Worm (Caenorhabditis elegans) whole organism, L4/young adult: Measurements from ENCODE around the gene srt-48.

ENCODE experiments used
- W03F9.2 ChIP-seq: fragments of 150-350 bp; optimal IDR thresholded peaks from 2 replicates; lab custom pipeline; 2014; ENCODE audit warnings: missing biosample characterization, missing genetic modification characterization
- dao-5 ChIP-seq: sonication (generic microtip); optimal IDR thresholded peaks from 2 replicates; lab custom pipeline; 2016; ENCODE audit warnings: missing genotype, missing genetic modification characterization, moderate library complexity, missing compliant biosample characterization
- him-1 ChIP-seq: sonication (generic microtip); optimal IDR thresholded peaks from 2 replicates; lab custom pipeline; 2016; ENCODE audit warnings: missing genotype, missing genetic modification reagents, missing genetic modification characterization, missing compliant biosample characterization

Gene srt-48

DNA sequence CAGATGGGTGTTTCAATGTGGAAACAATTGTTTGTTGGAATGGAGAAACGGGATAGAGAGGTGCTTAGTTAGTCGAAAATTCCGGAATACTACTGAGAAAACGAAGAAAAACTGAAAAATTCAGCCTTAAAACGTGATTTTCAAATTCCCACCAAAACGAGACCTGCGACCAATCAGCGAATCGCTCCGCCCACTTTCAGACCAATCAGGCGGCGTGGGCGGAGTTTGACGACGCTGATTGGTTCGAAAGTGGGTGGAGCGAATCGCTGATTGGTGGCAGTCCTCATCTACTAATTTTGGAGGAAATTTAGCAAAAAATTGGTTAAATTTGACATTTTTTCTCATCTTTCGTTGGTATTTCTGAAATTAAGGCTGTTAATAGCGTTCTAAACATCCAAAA, 41.4 kb downstream of the srt-48 start:
- TF ChIP-seq dao-5 (tag; lab: Kevin White, UChicago) (no peak), W03F9.2 (no peak), him-1 (no peak)

DNA sequence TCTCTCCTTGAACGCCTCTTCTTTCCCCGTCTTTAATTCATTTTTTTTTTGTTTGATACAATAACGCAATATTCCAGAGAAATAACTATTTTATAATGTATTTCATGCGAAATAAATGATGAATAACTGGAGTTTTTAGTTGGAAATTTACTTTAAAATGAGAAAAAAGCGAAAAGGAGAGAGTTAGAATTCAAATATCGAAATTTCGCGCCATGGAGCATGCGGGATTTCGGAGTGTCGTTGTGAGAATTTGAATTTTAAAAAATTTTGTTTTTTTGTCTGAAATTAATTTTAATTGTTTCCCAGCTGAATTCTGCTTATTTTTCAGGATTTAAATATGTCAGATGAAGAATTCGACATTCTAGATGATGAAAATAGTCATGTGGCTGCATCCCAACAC, 43.3 kb downstream of the srt-48 start, which contains the start of gene fcd-2:
fcd-2 (plus strand) TSS at position 327 of the 400 bp plus-strand sequence.
- peak; percentile 53 for TF ChIP-seq W03F9.2
- TF ChIP-seq him-1: peak; percentile 66
- TF ChIP-seq dao-5 (tag; lab: Kevin White, UChicago): no peak

DNA sequence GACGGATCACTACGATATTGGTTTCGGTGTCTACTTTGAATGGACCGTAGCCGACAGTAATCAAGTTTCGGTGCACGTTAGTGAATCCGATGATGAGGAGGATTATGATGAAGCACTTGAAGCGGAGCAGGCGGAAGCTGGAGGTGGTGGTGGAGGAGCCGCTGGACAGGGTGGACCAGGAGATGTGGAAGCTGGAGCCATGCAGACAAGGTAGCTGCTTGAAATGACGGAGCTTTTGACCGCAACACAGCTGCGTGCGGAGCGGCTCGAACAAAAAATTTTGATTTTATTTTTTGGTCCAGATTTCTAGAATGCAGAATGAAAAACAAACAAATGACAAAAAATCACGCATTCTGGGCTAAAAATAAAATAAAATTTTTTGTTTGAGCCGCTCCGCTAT, 44.3 kb downstream of the srt-48 start:
- TF ChIP-seq W03F9.2 (no peak), dao-5 (tag; lab: Kevin White, UChicago) (no peak), him-1 (no peak)

DNA sequence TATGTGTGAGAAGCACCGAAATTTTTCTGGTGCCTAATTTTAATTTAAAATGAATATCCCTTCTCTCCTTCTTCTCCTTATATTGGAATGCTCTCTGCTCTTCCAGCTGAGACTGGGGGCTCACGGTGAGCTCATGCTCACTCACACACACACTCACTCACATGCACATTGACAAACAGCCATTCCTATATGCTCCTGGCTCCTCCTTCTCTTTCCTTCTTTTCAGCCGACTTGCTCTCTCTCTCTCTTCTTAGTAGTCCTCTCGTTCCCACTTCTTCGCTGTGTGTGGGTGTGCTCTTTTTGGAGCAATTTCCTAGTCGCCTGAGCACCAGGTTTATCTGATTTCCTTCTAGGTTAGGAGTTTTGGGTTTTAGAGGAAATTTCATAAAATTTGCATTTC, 47.8 kb downstream of the srt-48 start:
- no peak for TF ChIP-seq dao-5 (tag; lab: Kevin White, UChicago)
- TF ChIP-seq him-1: peak; percentile 10

DNA sequence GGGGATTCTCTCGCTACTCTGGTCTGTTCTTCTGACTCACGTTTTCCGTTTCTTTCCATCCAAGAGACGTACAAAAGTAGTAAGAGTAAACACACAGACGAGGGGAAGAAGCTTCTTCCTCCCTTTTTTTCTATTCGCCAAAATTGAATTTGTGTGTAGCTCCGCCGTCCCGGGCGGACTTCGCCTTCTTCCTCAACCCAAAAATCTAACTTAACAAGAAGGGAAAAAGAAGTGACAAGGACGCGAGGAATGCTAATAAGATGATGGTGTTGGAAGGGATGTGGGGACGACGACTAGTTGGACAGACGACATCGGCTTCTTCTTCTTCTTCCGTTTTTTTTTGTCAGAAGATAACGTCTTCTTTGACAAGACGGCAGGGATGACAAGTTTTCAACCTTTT, 51.7 kb downstream of the srt-48 start:
- TF ChIP-seq dao-5 (tag; lab: Kevin White, UChicago) (no peak), W03F9.2 (no peak), him-1 (no peak)
